Worm (Caenorhabditis elegans) whole organism, L4 larva: Measurements from ENCODE around the gene C06C6.8.

Source experiments
- F49E8.2 ChIP-seq: sonication (generic microtip); optimal IDR thresholded peaks from 2 replicates; lab custom pipeline; 2016; ENCODE audit warnings: missing compliant biosample characterization, mild to moderate bottlenecking, missing genetic modification characterization, borderline replicate concordance
- fos-1 ChIP-seq: fragments of 150-350 bp; optimal IDR thresholded peaks from 2 replicates; lab custom pipeline; 2014; ENCODE audit warnings: missing biosample characterization, missing genetic modification characterization
- gei-8 ChIP-seq: fragments of 200-800 bp; sonication (Bioruptor generic); optimal IDR thresholded peaks from 2 replicates; lab custom pipeline; 2018; ENCODE audit warnings: mild to moderate bottlenecking, missing genetic modification characterization, missing compliant biosample characterization
- lsy-2 ChIP-seq, 2 experiments: fragments of 150-350 bp in 1 of 2; sonication (generic microtip) in 1 of 2; optimal IDR thresholded peaks; 2 replicates each; lab custom pipeline; 2014 to 2017; ENCODE audit warnings: missing biosample characterization in 2 of 2, missing genetic modification characterization in 2 of 2
- nhr-6 ChIP-seq: fragments of 150-350 bp; optimal IDR thresholded peaks from 2 replicates; lab custom pipeline; 2014; ENCODE audit warnings: missing biosample characterization, missing genetic modification characterization

DNA sequence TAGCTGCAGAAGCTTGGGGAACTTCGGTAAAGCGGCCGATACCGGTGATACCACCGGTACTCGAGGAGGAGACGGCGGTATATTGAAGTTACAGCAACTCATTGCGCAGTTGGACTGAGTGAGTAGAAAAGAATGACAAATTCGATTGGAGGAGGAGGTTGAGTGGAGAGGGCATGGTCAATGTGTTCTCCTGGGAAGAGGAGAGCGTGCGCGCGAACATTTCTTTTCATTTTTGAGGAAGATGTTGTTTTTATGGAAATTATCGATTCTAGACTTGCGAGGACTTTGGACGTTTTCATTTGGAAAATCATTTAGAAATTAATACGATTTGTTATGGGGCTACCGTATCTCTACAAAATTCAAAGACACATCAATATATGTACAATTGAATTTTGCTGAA lies 32.3 kb downstream of the C06C6.8 start:
- no peak for TF ChIP-seq F49E8.2 (tag; lab: Kevin White, UChicago)
- TF ChIP-seq fos-1 (tag; lab: Kevin White, UChicago): no peak
- no peak for TF ChIP-seq lsy-2 (tag; optimal IDR thresholded peaks at IDR 0.05; lab: Kevin White, UChicago)
- TF ChIP-seq gei-8 (GFP tag; lab: Kevin White, UChicago): no peak
- no peak for TF ChIP-seq nhr-6 (tag; lab: Kevin White, UChicago)
